Worm (Caenorhabditis elegans) whole organism, L4/young adult: ENCODE data around the gene C05C8.5.

Experiments
- W03F9.2 ChIP-seq: fragments of 150-350 bp; optimal IDR thresholded peaks from 2 replicates; lab custom pipeline; 2014; ENCODE audit warnings: missing biosample characterization, missing genetic modification characterization
- dao-5 ChIP-seq: sonication (generic microtip); optimal IDR thresholded peaks from 2 replicates; lab custom pipeline; 2016; ENCODE audit warnings: missing genotype, missing genetic modification characterization, moderate library complexity, missing compliant biosample characterization
- him-1 ChIP-seq: sonication (generic microtip); optimal IDR thresholded peaks from 2 replicates; lab custom pipeline; 2016; ENCODE audit warnings: missing genotype, missing genetic modification reagents, missing genetic modification characterization, missing compliant biosample characterization

DNA sequence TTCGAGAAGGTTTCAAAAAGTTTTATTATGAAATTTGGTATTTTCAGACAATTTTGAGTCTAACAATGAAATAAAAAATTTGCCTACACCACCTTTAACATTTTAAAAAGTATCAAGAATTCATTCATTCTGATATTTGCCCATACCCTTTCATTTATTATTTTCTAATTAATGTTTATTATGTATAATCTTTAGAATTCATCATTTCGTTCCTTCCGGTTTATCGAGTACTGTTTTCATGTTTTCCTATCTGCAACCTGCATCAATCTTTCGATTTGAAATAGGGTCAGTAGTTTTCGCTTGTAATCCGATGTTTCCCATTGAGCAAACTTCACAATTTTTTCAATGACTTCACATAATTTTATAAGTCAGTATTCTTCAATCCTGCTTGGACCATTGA lies 34.8 kb upstream of the C05C8.5 start, which contains the start of gene C13A2.6:
- no peak for TF ChIP-seq him-1
- TF ChIP-seq dao-5 (tag; lab: Kevin White, UChicago) = no peak
- TF ChIP-seq W03F9.2 = no peak
